Worm (Caenorhabditis elegans) whole organism, dauer: ENCODE results near the gene clec-187.

Source experiments
- unc-62 ChIP-seq: sonication (generic microtip); optimal IDR thresholded peaks from 2 replicates; lab custom pipeline; 2017; ENCODE audit warnings: missing biosample characterization, missing genetic modification reagents, missing genetic modification characterization

Gene clec-187

ce11 chrIV:12871445-12871947 is at the start of gene clec-187:
Gene clec-187, minus strand, starts transcription at chrIV:12871495.
- TF ChIP-seq unc-62 (GFP tag; lab: Kevin White, UChicago), result no peak

- no peak for TF ChIP-seq unc-62 (GFP tag; lab: Kevin White, UChicago)
These were observed 49.7 kb upstream of the clec-187 start, which contains the start of gene C32H11.4 for ce11 chrIV:12921027-12921426. Gene C32H11.4, plus strand, starts transcription at chrIV:12921264.

ce11 chrIV:12920553-12920952 is 49.3 kb upstream of the clec-187 start:
- no peak for TF ChIP-seq unc-62 (GFP tag; lab: Kevin White, UChicago)

ce11 chrIV:12918256-12918655 is 47.0 kb upstream of the clec-187 start, which contains the start of gene C32H11.3:
Gene C32H11.3, plus strand, starts transcription at chrIV:12918556.
- TF ChIP-seq unc-62 (GFP tag; lab: Kevin White, UChicago), result no peak

ce11 chrIV:12915479-12915878 is 44.2 kb upstream of the clec-187 start, which contains the start of gene srz-15:
Gene srz-15, plus strand, starts transcription at chrIV:12915779.
- TF ChIP-seq unc-62 (GFP tag; lab: Kevin White, UChicago), result no peak

- TF ChIP-seq unc-62 (GFP tag; lab: Kevin White, UChicago), result no peak
These were observed 43.3 kb upstream of the clec-187 start, which contains the start of gene irg-6 for ce11 chrIV:12914532-12915019. Gene irg-6, minus strand, starts transcription at chrIV:12914969.

ce11 chrIV:12911990-12912389 is 40.7 kb upstream of the clec-187 start, which contains the start of gene K08D8.5:
Gene K08D8.5, minus strand, starts transcription at chrIV:12912129.
- no peak for TF ChIP-seq unc-62 (GFP tag; lab: Kevin White, UChicago)

- no peak for TF ChIP-seq unc-62 (GFP tag; lab: Kevin White, UChicago)
These were observed 38.6 kb upstream of the clec-187 start, which contains the start of gene K08D8.4 for ce11 chrIV:12909871-12910270. Gene K08D8.4, minus strand, starts transcription at chrIV:12909998.

- TF ChIP-seq unc-62 (GFP tag; lab: Kevin White, UChicago), result no peak
These were observed 35.2 kb upstream of the clec-187 start, which contains the start of gene K08D8.3 for ce11 chrIV:12906529-12906928. Gene K08D8.3, minus strand, starts transcription at chrIV:12906659.

- TF ChIP-seq unc-62 (GFP tag; lab: Kevin White, UChicago), result no peak
These were observed 32.4 kb upstream of the clec-187 start for ce11 chrIV:12903687-12904086.

- TF ChIP-seq unc-62 (GFP tag; lab: Kevin White, UChicago), result no peak
These were observed 31.3 kb upstream of the clec-187 start, which contains the start of gene K08D8.2 for ce11 chrIV:12902430-12903110. Gene K08D8.2, plus strand, starts transcription at chrIV:12903060.

ce11 chrIV:12901602-12902001 is 30.3 kb upstream of the clec-187 start:
- no peak for TF ChIP-seq unc-62 (GFP tag; lab: Kevin White, UChicago)

- no peak for TF ChIP-seq unc-62 (GFP tag; lab: Kevin White, UChicago)
These were observed 29.0 kb upstream of the clec-187 start, which contains the start of gene K08D8.10 for ce11 chrIV:12900267-12900666. Gene K08D8.10, plus strand, starts transcription at chrIV:12900567.

- TF ChIP-seq unc-62 (GFP tag; lab: Kevin White, UChicago), result no peak
These were observed 28.1 kb upstream of the clec-187 start, which contains the start of gene K08D8.9 for ce11 chrIV:12899392-12899791. Gene K08D8.9, plus strand, starts transcription at chrIV:12899692.

- TF ChIP-seq unc-62 (GFP tag; lab: Kevin White, UChicago), result no peak
These were observed 27.5 kb upstream of the clec-187 start for ce11 chrIV:12898823-12899222.

ce11 chrIV:12897146-12897545 is 25.9 kb upstream of the clec-187 start:
- no peak for TF ChIP-seq unc-62 (GFP tag; lab: Kevin White, UChicago)
